Worm (Caenorhabditis elegans) whole organism, L4/young adult: ENCODE results near the gene C13F10.1.

Experiments
- W03F9.2 ChIP-seq: fragments of 150-350 bp; optimal IDR thresholded peaks from 2 replicates; lab custom pipeline; 2014; ENCODE audit warnings: missing biosample characterization, missing genetic modification characterization
- dao-5 ChIP-seq: sonication (generic microtip); optimal IDR thresholded peaks from 2 replicates; lab custom pipeline; 2016; ENCODE audit warnings: missing genotype, missing genetic modification characterization, moderate library complexity, missing compliant biosample characterization

- TF ChIP-seq dao-5 (tag; lab: Kevin White, UChicago) (no peak), W03F9.2 (tag; lab: Kevin White, UChicago) (no peak)
These were observed 27.8 kb upstream of the C13F10.1 start, which contains the start of gene attf-2 for ce11 chrV:7196037-7196436.
